Worm (Caenorhabditis elegans) whole organism, late embryonic: ENCODE data around the gene lgc-22.

Source experiments
- F13H6.1 ChIP-seq: sonication (generic microtip); optimal IDR thresholded peaks from 2 replicates; lab custom pipeline; 2016; ENCODE audit warnings: missing genetic modification characterization, missing compliant biosample characterization
- ama-1 ChIP-seq: fragments of 150-350 bp; optimal IDR thresholded peaks from 2 replicates; lab custom pipeline; 2014
- dmd-4 ChIP-seq: sonication (generic microtip); optimal IDR thresholded peaks from 2 replicates; lab custom pipeline; 2016; ENCODE audit warnings: borderline replicate concordance, missing genetic modification characterization, missing compliant biosample characterization
- fkh-10 ChIP-seq: fragments of 150-350 bp; optimal IDR thresholded peaks from 2 replicates; lab custom pipeline; 2014; ENCODE audit warnings: missing biosample characterization, missing genetic modification reagents, missing genetic modification characterization
- gmeb-2 ChIP-seq: sonication (generic microtip); optimal IDR thresholded peaks from 2 replicates; lab custom pipeline; 2016; ENCODE audit warnings: missing genetic modification characterization, inconsistent platforms, missing compliant biosample characterization
- hlh-30 ChIP-seq: sonication (generic microtip); optimal IDR thresholded peaks from 2 replicates; lab custom pipeline; 2017; ENCODE audit warnings: antibody characterized with exemption, missing genetic modification characterization, missing compliant biosample characterization; ENCODE audit not compliant: insufficient read depth
- nfya-1 ChIP-seq: sonication (generic microtip); optimal IDR thresholded peaks from 2 replicates; lab custom pipeline; 2017; ENCODE audit warnings: missing genetic modification characterization, mild to moderate bottlenecking, missing compliant biosample characterization, antibody characterized with exemption, moderate library complexity
- pax-1 ChIP-seq: fragments of 150-350 bp; optimal IDR thresholded peaks from 2 replicates; lab custom pipeline; 2014; ENCODE audit warnings: missing biosample characterization, missing genetic modification characterization
- pqm-1 ChIP-seq: sonication (generic microtip); optimal IDR thresholded peaks from 2 replicates; lab custom pipeline; 2016; ENCODE audit warnings: missing genetic modification characterization, missing compliant biosample characterization
- sox-4 ChIP-seq: sonication (generic microtip); optimal IDR thresholded peaks from 2 replicates; lab custom pipeline; 2017; ENCODE audit warnings: mild to moderate bottlenecking, missing genetic modification characterization, inconsistent platforms, missing compliant biosample characterization
- tbx-7 ChIP-seq: sonication (generic microtip); optimal IDR thresholded peaks from 2 replicates; lab custom pipeline; 2016; ENCODE audit warnings: missing genotype, missing genetic modification characterization, missing compliant biosample characterization
- unc-42 ChIP-seq: sonication (generic microtip); optimal IDR thresholded peaks from 2 replicates; lab custom pipeline; 2016; ENCODE audit warnings: missing genotype, missing genetic modification characterization, missing compliant biosample characterization

DNA sequence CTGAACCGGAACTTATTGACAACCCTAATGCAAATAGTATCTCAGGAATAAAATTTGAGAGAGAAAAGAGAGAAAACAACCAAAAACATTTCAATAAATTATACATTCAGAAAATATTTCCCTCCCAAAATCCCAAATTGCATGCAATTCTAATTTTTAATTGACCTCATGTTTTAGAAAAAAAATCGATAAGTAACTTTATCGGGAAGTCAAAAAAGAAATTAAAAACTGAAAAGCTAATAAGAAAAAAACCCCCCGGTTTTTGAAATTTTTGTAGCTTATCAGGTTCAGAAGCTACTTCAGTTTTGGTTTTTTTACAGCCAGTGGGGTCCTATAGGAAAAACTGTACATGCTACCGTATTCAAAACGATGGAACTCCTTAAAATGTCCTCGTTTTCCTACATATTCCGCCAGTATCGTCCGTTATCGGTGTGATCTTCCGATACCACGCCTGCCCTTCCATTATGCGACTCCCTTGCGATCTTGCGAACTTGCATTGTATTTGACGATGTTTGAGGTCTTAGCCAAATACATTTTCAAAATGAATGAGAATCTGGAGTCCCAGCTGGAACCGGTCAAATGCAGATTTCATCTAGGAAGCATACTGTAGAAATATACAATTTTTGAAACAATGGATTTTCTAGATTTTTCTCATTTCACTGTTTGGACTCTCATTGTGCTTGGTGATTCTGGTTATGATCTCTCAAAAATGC lies 35.2 kb downstream of the lgc-22 start, which contains the start of the genes W03B1.3 and oac-51:
- no peak for TF ChIP-seq sox-4
- TF ChIP-seq tbx-7, result no peak
- TF ChIP-seq fkh-10 (GFP tag; lab: Kevin White, UChicago), result no peak
- no peak for TF ChIP-seq hlh-30 (tag; lab: Kevin White, UChicago)
- no peak for TF ChIP-seq nfya-1
- no peak for TF ChIP-seq pqm-1 (tag; lab: Kevin White, UChicago)
- no peak for TF ChIP-seq F13H6.1
- no peak for TF ChIP-seq gmeb-2 (tag; lab: Kevin White, UChicago)
- TF ChIP-seq pax-1, result no peak
- no peak for TF ChIP-seq ama-1 (lab: Kevin White, UChicago)
- no peak for TF ChIP-seq unc-42
- TF ChIP-seq dmd-4 (tag; lab: Kevin White, UChicago), result no peak
